Worm (Caenorhabditis elegans): ENCODE measurements around the gene Y116A8C.24.

Y116A8C.24 gene

DNA sequence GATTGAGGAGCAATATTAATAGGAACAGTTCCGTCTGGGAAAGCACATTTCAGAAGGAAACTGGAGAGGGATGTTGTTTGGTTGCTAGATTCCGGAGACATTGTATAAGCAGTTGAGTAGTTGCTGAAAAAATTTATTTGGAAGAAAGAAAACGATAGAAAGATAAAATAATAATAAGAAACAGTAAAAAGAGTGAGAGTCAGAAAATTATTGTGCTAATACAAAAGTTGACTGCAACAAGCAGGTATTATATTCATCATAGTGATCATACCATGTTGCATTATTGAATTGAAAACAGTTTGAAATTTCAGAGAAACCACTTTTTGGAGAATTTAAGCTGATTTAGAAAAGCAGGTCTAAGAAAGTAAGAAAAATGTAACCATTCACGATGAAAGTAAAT, 31.1 kb downstream of the Y116A8C.24 start, which contains the start of gene Y116A8C.19:
TSS of gene Y116A8C.19 (minus strand) at position 101 of the 400 bp plus-strand sequence.
- TF ChIP-seq hlh-8 (tag; optimal IDR thresholded peaks at IDR 0.05) (no peak), sox-4 (tag; optimal IDR thresholded peaks at IDR 0.05) (no peak), ceh-19 (GFP tag; optimal IDR thresholded peaks at IDR 0.05) (no peak), unc-86 (tag; optimal IDR thresholded peaks at IDR 0.05) (no peak), ceh-45 (GFP tag; IDR thresholded peaks at IDR 0.05) (no peak), ref-2 (tag; optimal IDR thresholded peaks at IDR 0.05) (no peak), sdc-2 (tag; optimal IDR thresholded peaks at IDR 0.05) (no peak)

- TF ChIP-seq sox-2 (GFP tag; IDR thresholded peaks at IDR 0.05) (no peak), hlh-15 (tag; optimal IDR thresholded peaks at IDR 0.05) (no peak), sdc-2 (tag; optimal IDR thresholded peaks at IDR 0.05) (no peak), nhr-11 (tag; optimal IDR thresholded peaks at IDR 0.05) (no peak), hlh-6 (tag; optimal IDR thresholded peaks at IDR 0.05) (no peak)
Measured at ce11 chrIV:17030494-17030893, 40.2 kb downstream of the Y116A8C.24 start, which contains the start of gene nhr-229. Gene nhr-229 (minus strand): TSS chrIV:17030594.

- no peak for TF ChIP-seq lim-6 (tag; optimal IDR thresholded peaks at IDR 0.05)
- TF ChIP-seq ceh-24 (tag; optimal IDR thresholded peaks at IDR 0.05): no peak
- no peak for TF ChIP-seq pha-2 (tag; optimal IDR thresholded peaks at IDR 0.05)
- TF ChIP-seq pqm-1 (tag; optimal IDR thresholded peaks at IDR 0.05): no peak
- no peak for TF ChIP-seq pat-9 (tag; optimal IDR thresholded peaks at IDR 0.05)
- TF ChIP-seq gmeb-2 (tag; optimal IDR thresholded peaks at IDR 0.05): no peak
- no peak for TF ChIP-seq ets-4 (tag; optimal IDR thresholded peaks at IDR 0.05)
- no peak for TF ChIP-seq ceh-9 (tag; optimal IDR thresholded peaks at IDR 0.05)
- no peak for TF ChIP-seq syd-9 (tag; optimal IDR thresholded peaks at IDR 0.05)
- TF ChIP-seq ceh-14 (tag; optimal IDR thresholded peaks at IDR 0.05): no peak
- TF ChIP-seq ceh-30 (tag; optimal IDR thresholded peaks at IDR 0.05): no peak
- TF ChIP-seq fax-1 (tag; optimal IDR thresholded peaks at IDR 0.05): no peak
Measured at ce11 chrIV:17026568-17026967, 44.1 kb downstream of the Y116A8C.24 start.

DNA sequence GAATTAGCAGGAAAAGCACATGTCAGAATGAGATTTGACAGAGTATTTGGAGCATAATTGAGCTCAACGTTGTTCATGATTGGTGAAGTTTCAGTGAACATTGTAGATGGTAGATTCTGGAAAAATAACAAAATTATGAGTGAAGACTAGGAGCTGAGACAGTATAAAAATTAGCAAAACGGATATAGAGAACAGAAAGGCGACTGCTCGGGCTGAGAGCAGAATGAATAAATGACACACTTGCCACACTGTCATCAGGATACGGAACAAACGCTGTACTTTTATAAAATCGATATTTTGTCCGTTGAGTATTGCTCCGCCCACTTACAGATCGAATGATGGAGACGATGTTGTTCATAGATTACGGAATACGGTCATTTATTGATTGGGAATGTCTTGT, 45.7 kb downstream of the Y116A8C.24 start, which contains the start of gene dct-13:
TSS of gene dct-13 (minus strand) at position 101 of the 400 bp plus-strand sequence.
- TF ChIP-seq eyg-1 (tag; optimal IDR thresholded peaks at IDR 0.05) (no peak), elt-2 (tag; optimal IDR thresholded peaks at IDR 0.05) (no peak), rnt-1 (tag; optimal IDR thresholded peaks at IDR 0.05) (no peak), ceh-18 (tag; optimal IDR thresholded peaks at IDR 0.05) (no peak), pat-9 (tag; optimal IDR thresholded peaks at IDR 0.05) (no peak), tbx-7 (tag; optimal IDR thresholded peaks at IDR 0.05) (no peak), ttx-3 (tag; optimal IDR thresholded peaks at IDR 0.05) (no peak), npax-4 (tag; optimal IDR thresholded peaks at IDR 0.05) (no peak), mec-3 (tag; optimal IDR thresholded peaks at IDR 0.05; ENCODE audit: borderline replicate concordance) (no peak), unc-42 (tag; optimal IDR thresholded peaks at IDR 0.05) (no peak), dmd-4 (tag; optimal IDR thresholded peaks at IDR 0.05; ENCODE audit: borderline replicate concordance) (no peak), sdc-2 (tag; optimal IDR thresholded peaks at IDR 0.05) (no peak), ets-4 (tag; optimal IDR thresholded peaks at IDR 0.05) (no peak), ceh-19 (GFP tag; optimal IDR thresholded peaks at IDR 0.05) (no peak), pag-3 (tag; optimal IDR thresholded peaks at IDR 0.05; ENCODE audit: borderline replicate concordance) (no peak), nfya-1 (tag; optimal IDR thresholded peaks at IDR 0.05) (no peak), hlh-8 (tag; optimal IDR thresholded peaks at IDR 0.05) (no peak)

- no peak for TF ChIP-seq sdc-2 (tag; optimal IDR thresholded peaks at IDR 0.05)
- TF ChIP-seq hlh-13 (GFP tag; optimal IDR thresholded peaks at IDR 0.05): no peak
- TF ChIP-seq sox-4 (tag; optimal IDR thresholded peaks at IDR 0.05): no peak
- TF ChIP-seq pag-3 (tag; optimal IDR thresholded peaks at IDR 0.05; ENCODE audit: borderline replicate concordance): no peak
- TF ChIP-seq fax-1 (tag; optimal IDR thresholded peaks at IDR 0.05): no peak
- no peak for TF ChIP-seq ceh-45 (GFP tag; IDR thresholded peaks at IDR 0.05)
- TF ChIP-seq fkh-10 (GFP tag; optimal IDR thresholded peaks at IDR 0.05): no peak
- TF ChIP-seq T23F11.4 (GFP tag; optimal IDR thresholded peaks at IDR 0.05): no peak
- TF ChIP-seq pros-1 (tag; optimal IDR thresholded peaks at IDR 0.05): no peak
- no peak for TF ChIP-seq ceh-24 (tag; optimal IDR thresholded peaks at IDR 0.05)
- no peak for TF ChIP-seq nhr-232 (tag; optimal IDR thresholded peaks at IDR 0.05)
- TF ChIP-seq unc-3 (GFP tag; conservative IDR thresholded peaks at IDR 0.05): no peak
- no peak for TF ChIP-seq unc-3 (tag; optimal IDR thresholded peaks at IDR 0.05)
- no peak for TF ChIP-seq unc-42 (tag; optimal IDR thresholded peaks at IDR 0.05)
- TF ChIP-seq elt-4 (tag; optimal IDR thresholded peaks at IDR 0.05): no peak
- TF ChIP-seq madf-2 (tag; optimal IDR thresholded peaks at IDR 0.05): no peak
Measured at ce11 chrIV:17021042-17021441, 49.6 kb downstream of the Y116A8C.24 start.

Measured in whole organism, late embryonic.